Fruit fly (Drosophila melanogaster) Kc167 (cell line): ENCODE measurements around the gene CG15145.

Source experiments
- Myc ChIP-seq: fragments of >200 bp; optimal IDR thresholded peaks from 2 replicates; lab custom pipeline; 2017; ENCODE audit warnings: missing external identifiers
- h ChIP-seq: fragments of >200 bp; optimal IDR thresholded peaks from 3 replicates; lab custom pipeline; 2018; ENCODE audit warnings: missing external identifiers
- ttk ChIP-seq: sonication (Bioruptor generic); optimal IDR thresholded peaks from 2 replicates; lab custom pipeline; 2017; ENCODE audit warnings: missing external identifiers

dm6 chr2L:17558111-17558773 is 26.2 kb upstream of the CG15145 start:
- TF ChIP-seq Myc (lab: Kevin White, UChicago): no peak
- no peak for TF ChIP-seq h (lab: Kevin White, UChicago)
- no peak for TF ChIP-seq ttk (lab: Kevin White, UChicago)
